Worm (Caenorhabditis elegans) whole organism, late embryonic: Measurements from ENCODE around the gene slc-5A12.

Experiments used
- ceh-30 ChIP-seq: fragments of 150-350 bp; optimal IDR thresholded peaks from 2 replicates; lab custom pipeline; 2014; ENCODE audit warnings: missing biosample characterization, missing genetic modification characterization
- eyg-1 ChIP-seq: sonication (generic microtip); optimal IDR thresholded peaks from 2 replicates; lab custom pipeline; 2016; ENCODE audit warnings: missing genotype, missing genetic modification characterization, missing compliant biosample characterization
- fax-1 ChIP-seq: sonication (generic microtip); optimal IDR thresholded peaks from 2 replicates; lab custom pipeline; 2016; ENCODE audit warnings: missing genotype, missing genetic modification characterization, missing compliant biosample characterization
- fkh-10 ChIP-seq: fragments of 150-350 bp; optimal IDR thresholded peaks from 2 replicates; lab custom pipeline; 2014; ENCODE audit warnings: missing biosample characterization, missing genetic modification reagents, missing genetic modification characterization
- hlh-13 ChIP-seq: fragments of 200-800 bp; sonication (Bioruptor generic); optimal IDR thresholded peaks from 2 replicates; lab custom pipeline; 2018; ENCODE audit warnings: mild to moderate bottlenecking, missing genetic modification characterization, missing compliant biosample characterization
- hlh-6 ChIP-seq: sonication (generic microtip); optimal IDR thresholded peaks from 2 replicates; lab custom pipeline; 2016; ENCODE audit warnings: missing genotype, missing genetic modification characterization, missing compliant biosample characterization
- nfya-1 ChIP-seq: sonication (generic microtip); optimal IDR thresholded peaks from 2 replicates; lab custom pipeline; 2017; ENCODE audit warnings: missing genetic modification characterization, mild to moderate bottlenecking, missing compliant biosample characterization, antibody characterized with exemption, moderate library complexity
- pag-3 ChIP-seq: sonication (generic microtip); optimal IDR thresholded peaks from 2 replicates; lab custom pipeline; 2016; ENCODE audit warnings: missing compliant biosample characterization, missing genetic modification characterization, borderline replicate concordance
- pros-1 ChIP-seq: fragments of 150-350 bp; optimal IDR thresholded peaks from 2 replicates; lab custom pipeline; 2014; ENCODE audit warnings: missing biosample characterization, missing genetic modification reagents, missing genetic modification characterization
- sox-2 ChIP-seq: fragments of 200-800 bp; sonication (Bioruptor generic); IDR thresholded peaks from 2 replicates; pipeline ENCODE4 v1.3.6; 2022; ENCODE audit warnings: missing genetic modification reagents, missing genetic modification characterization, missing compliant biosample characterization
- tbx-2 ChIP-seq: sonication (generic microtip); optimal IDR thresholded peaks from 2 replicates; lab custom pipeline; 2016; ENCODE audit warnings: missing genetic modification characterization, missing compliant biosample characterization
- unc-55 ChIP-seq: sonication (generic microtip); optimal IDR thresholded peaks from 2 replicates; lab custom pipeline; 2017; ENCODE audit warnings: missing biosample characterization, missing genetic modification reagents, missing genetic modification characterization

DNA sequence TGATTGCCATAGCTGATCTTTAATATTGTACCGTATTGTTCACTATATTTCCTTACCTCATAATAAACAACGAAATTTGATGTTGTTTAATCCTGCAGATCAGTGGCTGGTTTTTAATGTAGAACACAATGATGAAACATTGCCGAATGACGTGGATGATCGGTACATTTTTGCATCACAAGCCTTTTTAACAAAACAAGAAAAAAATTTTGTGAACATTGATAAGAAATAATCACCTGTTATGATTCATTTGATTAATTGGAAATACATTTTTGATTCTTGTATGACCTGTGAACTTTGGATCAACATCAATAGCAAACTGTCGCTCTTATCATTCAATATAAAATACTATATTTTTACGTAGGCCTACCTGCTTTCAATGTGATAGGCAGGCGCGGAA is 34.4 kb upstream of the slc-5A12 start:
- TF ChIP-seq eyg-1 (no peak), fax-1 (tag; lab: Kevin White, UChicago) (no peak), pros-1 (no peak), hlh-6 (tag; lab: Kevin White, UChicago) (no peak), ceh-30 (no peak), pag-3 (tag; lab: Kevin White, UChicago) (no peak), sox-2 (no peak), nfya-1 (tag; lab: Kevin White, UChicago) (no peak), hlh-13 (no peak), unc-55 (GFP tag; lab: Kevin White, UChicago) (no peak), tbx-2 (tag; lab: Kevin White, UChicago) (no peak), fkh-10 (GFP tag; lab: Kevin White, UChicago) (no peak)
